Worm (Caenorhabditis elegans) whole organism, L4 larva: ENCODE measurements around the gene tdo-2.

Experiments
- D1046.2 ChIP-seq: fragments of 200-800 bp; sonication (Bioruptor generic); IDR thresholded peaks from 2 replicates; pipeline ENCODE4 v1.3.6; 2022; ENCODE audit warnings: missing genetic modification characterization, missing compliant biosample characterization
- F10B5.3 ChIP-seq: sonication (generic microtip); optimal IDR thresholded peaks from 2 replicates; lab custom pipeline; 2016; ENCODE audit warnings: mild to moderate bottlenecking, missing genetic modification characterization, missing compliant biosample characterization
- F26F4.8 ChIP-seq: fragments of 200-800 bp; sonication (Bioruptor generic); conservative IDR thresholded peaks from 2 replicates; pipeline ENCODE4 v1.3.6; 2022; ENCODE audit warnings: missing genetic modification characterization, missing compliant biosample characterization
- F44E2.7 ChIP-seq: fragments of 200-800 bp; sonication (Bioruptor generic); IDR thresholded peaks from 2 replicates; pipeline ENCODE4 v2.1.2; 2022; ENCODE audit warnings: missing genetic modification characterization, missing compliant biosample characterization
- F49E8.2 ChIP-seq: sonication (generic microtip); optimal IDR thresholded peaks from 2 replicates; lab custom pipeline; 2016; ENCODE audit warnings: missing compliant biosample characterization, mild to moderate bottlenecking, missing genetic modification characterization, borderline replicate concordance
- T20F7.1 ChIP-seq: fragments of 200-800 bp; sonication (Bioruptor generic); optimal IDR thresholded peaks from 2 replicates; lab custom pipeline; 2018; ENCODE audit warnings: mild to moderate bottlenecking, missing genetic modification characterization, missing compliant biosample characterization
- T26A8.4 ChIP-seq: fragments of 200-800 bp; sonication (Bioruptor generic); IDR thresholded peaks from 2 replicates; pipeline ENCODE4 v1.3.6; 2022; ENCODE audit warnings: missing genetic modification characterization, missing compliant biosample characterization
- ZK337.2 ChIP-seq: fragments of 200-800 bp; sonication (Bioruptor generic); IDR thresholded peaks from 2 replicates; pipeline ENCODE4 v1.3.6; 2022; ENCODE audit warnings: missing genetic modification reagents, missing genetic modification characterization, missing compliant biosample characterization
- aha-1 ChIP-seq: fragments of 150-350 bp; peaks from one replicate; lab custom pipeline; 2014; ENCODE audit warnings: missing biosample characterization, missing genetic modification characterization
- aly-2 ChIP-seq: sonication (generic microtip); optimal IDR thresholded peaks from 2 replicates; lab custom pipeline; 2018; ENCODE audit warnings: missing biosample characterization, missing genetic modification characterization
- ceh-20 ChIP-seq: fragments of 200-800 bp; sonication (Bioruptor generic); IDR thresholded peaks from 2 replicates; pipeline ENCODE4 v1.3.6; 2022; ENCODE audit warnings: missing genetic modification reagents, missing genetic modification characterization, missing compliant biosample characterization
- ceh-62 ChIP-seq: sonication (generic microtip); optimal IDR thresholded peaks from 2 replicates; lab custom pipeline; 2017; ENCODE audit warnings: missing biosample characterization, missing genetic modification characterization
- cey-2 ChIP-seq: sonication (generic microtip); optimal IDR thresholded peaks from 3 replicates; lab custom pipeline; 2017; ENCODE audit warnings: missing genetic modification characterization, mild to moderate bottlenecking, missing compliant biosample characterization, antibody characterized with exemption, borderline replicate concordance; ENCODE audit not compliant: insufficient read depth
- ctbp-1 ChIP-seq: fragments of 200-800 bp; sonication (Bioruptor generic); IDR thresholded peaks from 2 replicates; pipeline ENCODE4 v1.3.6; 2022; ENCODE audit warnings: missing genetic modification reagents, missing genetic modification characterization, missing compliant biosample characterization
- daf-12 ChIP-seq: fragments of 150-350 bp; optimal IDR thresholded peaks from 2 replicates; lab custom pipeline; 2014; ENCODE audit warnings: missing biosample characterization, missing genetic modification reagents, missing genetic modification characterization
- dpl-1 ChIP-seq: fragments of 150-350 bp; optimal IDR thresholded peaks from 2 replicates; lab custom pipeline; 2014; ENCODE audit warnings: missing biosample characterization, missing genetic modification reagents, missing genetic modification characterization
- duxl-1 ChIP-seq: sonication (generic microtip); optimal IDR thresholded peaks from 2 replicates; lab custom pipeline; 2016; ENCODE audit warnings: mild to moderate bottlenecking, missing genetic modification characterization, moderate library complexity, missing compliant biosample characterization; ENCODE audit not compliant: poor library complexity
- egl-27 ChIP-seq: sonication (generic microtip); optimal IDR thresholded peaks from 3 replicates; lab custom pipeline; 2017; ENCODE audit warnings: missing biosample characterization, missing genetic modification reagents, missing genetic modification characterization
- fkh-10 ChIP-seq: fragments of 150-350 bp; optimal IDR thresholded peaks from 2 replicates; lab custom pipeline; 2014; ENCODE audit warnings: missing biosample characterization, missing genetic modification reagents, missing genetic modification characterization
- gei-8 ChIP-seq: fragments of 200-800 bp; sonication (Bioruptor generic); optimal IDR thresholded peaks from 2 replicates; lab custom pipeline; 2018; ENCODE audit warnings: mild to moderate bottlenecking, missing genetic modification characterization, missing compliant biosample characterization
- hlh-11 ChIP-seq: fragments of 200-800 bp; sonication (Bioruptor generic); optimal IDR thresholded peaks from 2 replicates; lab custom pipeline; 2018; ENCODE audit warnings: mild to moderate bottlenecking, missing genetic modification characterization, missing compliant biosample characterization
- hmg-1.1 ChIP-seq: fragments of 200-800 bp; sonication (Bioruptor generic); IDR thresholded peaks from 2 replicates; pipeline ENCODE4 v1.3.6; 2022; ENCODE audit warnings: missing genetic modification reagents, missing genetic modification characterization, missing compliant biosample characterization
- lin-13 ChIP-seq: fragments of 150-350 bp; optimal IDR thresholded peaks from 2 replicates; lab custom pipeline; 2014; ENCODE audit warnings: missing biosample characterization, missing genetic modification reagents, missing genetic modification characterization
- lin-38 ChIP-seq: fragments of 200-800 bp; sonication (Bioruptor generic); IDR thresholded peaks from 2 replicates; pipeline ENCODE4 v1.3.6; 2022; ENCODE audit warnings: missing genetic modification reagents, missing genetic modification characterization, missing compliant biosample characterization
- lin-39 ChIP-seq: fragments of 150-350 bp; optimal IDR thresholded peaks from 2 replicates; lab custom pipeline; 2014; ENCODE audit warnings: missing biosample characterization, missing genetic modification reagents, missing genetic modification characterization
- lsy-2 ChIP-seq, 2 experiments: fragments of 150-350 bp in 1 of 2; sonication (generic microtip) in 1 of 2; optimal IDR thresholded peaks; 2 replicates each; lab custom pipeline; 2014 to 2017; ENCODE audit warnings: missing biosample characterization in 2 of 2, missing genetic modification characterization in 2 of 2
- madf-5 ChIP-seq, 2 experiments: fragments of 200-800 bp; sonication (Bioruptor generic); IDR thresholded peaks; 2 replicates each; pipeline ENCODE4 v1.3.6; 2022; ENCODE audit warnings: missing compliant biosample characterization in 2 of 2, missing genetic modification characterization in 2 of 2
- mdl-1 ChIP-seq, 2 experiments: fragments of 150-350 bp in 1 of 2; sonication (generic microtip) in 1 of 2; optimal IDR thresholded peaks; 2 replicates each; lab custom pipeline; 2014 to 2017; ENCODE audit warnings: missing biosample characterization in 2 of 2, missing genetic modification characterization in 2 of 2
- mes-2 ChIP-seq: sonication (generic microtip); optimal IDR thresholded peaks from 2 replicates; lab custom pipeline; 2016; ENCODE audit warnings: missing genotype, mild to moderate bottlenecking, missing genetic modification characterization, missing compliant biosample characterization; ENCODE audit not compliant: poor library complexity, severe bottlenecking
- nhr-111 ChIP-seq: fragments of 200-800 bp; sonication (Bioruptor generic); optimal IDR thresholded peaks from 2 replicates; lab custom pipeline; 2018; ENCODE audit warnings: mild to moderate bottlenecking, missing genetic modification characterization, missing compliant biosample characterization
- nhr-25 ChIP-seq: sonication (generic microtip); optimal IDR thresholded peaks from 2 replicates; lab custom pipeline; 2017; ENCODE audit warnings: missing genetic modification characterization, mild to moderate bottlenecking, missing compliant biosample characterization, antibody characterized with exemption, moderate library complexity, borderline replicate concordance; ENCODE audit not compliant: insufficient read depth
- nhr-42 ChIP-seq: fragments of 200-800 bp; sonication (Bioruptor generic); IDR thresholded peaks from 2 replicates; pipeline ENCODE4 v1.3.6; 2022; ENCODE audit warnings: missing genetic modification characterization, missing compliant biosample characterization
- nhr-48 ChIP-seq: sonication (generic microtip); optimal IDR thresholded peaks from 2 replicates; lab custom pipeline; 2016; ENCODE audit warnings: mild to moderate bottlenecking, missing genetic modification characterization, missing compliant biosample characterization
- nhr-6 ChIP-seq: fragments of 150-350 bp; optimal IDR thresholded peaks from 2 replicates; lab custom pipeline; 2014; ENCODE audit warnings: missing biosample characterization, missing genetic modification characterization
- pha-4 ChIP-seq, 2 experiments: fragments of 150-350 bp in 1 of 2; fragments of 200-800 bp in 1 of 2; sonication (Bioruptor generic) in 1 of 2; IDR thresholded peaks in 1 of 2; optimal IDR thresholded peaks in 1 of 2; 2 replicates each; pipeline versions ENCODE4 v1.3.6 to Lab custom; 2014 to 2022; ENCODE audit warnings: missing genetic modification characterization in 2 of 2, missing genetic modification reagents in 2 of 2, missing biosample characterization in 1 of 2, missing compliant biosample characterization in 1 of 2
- php-3 ChIP-seq: fragments of 200-800 bp; sonication (Bioruptor generic); IDR thresholded peaks from 2 replicates; pipeline ENCODE4 v1.3.6; 2022; ENCODE audit warnings: missing genetic modification reagents, missing genetic modification characterization, missing compliant biosample characterization
- pqm-1 ChIP-seq: sonication (generic microtip); optimal IDR thresholded peaks from 2 replicates; lab custom pipeline; 2017; ENCODE audit warnings: missing biosample characterization, missing genetic modification characterization
- spr-3 ChIP-seq: fragments of 200-800 bp; sonication (Bioruptor generic); optimal IDR thresholded peaks from 2 replicates; lab custom pipeline; 2018; ENCODE audit warnings: mild to moderate bottlenecking, missing genetic modification characterization, missing compliant biosample characterization
- tra-1 ChIP-seq: fragments of 200-800 bp; sonication (Bioruptor generic); IDR thresholded peaks from 2 replicates; pipeline ENCODE4 v1.3.6; 2022; ENCODE audit warnings: missing genetic modification reagents, missing genetic modification characterization, missing compliant biosample characterization
- unc-62 ChIP-seq, 3 experiments: fragments of 150-350 bp in 1 of 3; sonication (generic microtip); optimal IDR thresholded peaks in 2 of 3; peaks in 1 of 3; 1 replicate in 1 of 3; 2 replicates in 2 of 3; lab custom pipeline; 2014 to 2017; ENCODE audit warnings: missing biosample characterization in 3 of 3, missing genetic modification characterization in 3 of 3, missing genetic modification reagents in 3 of 3, missing genotype in 1 of 3
- zfp-3 ChIP-seq: fragments of 200-800 bp; sonication (Bioruptor generic); conservative IDR thresholded peaks from 2 replicates; pipeline ENCODE4 v1.3.6; 2022; ENCODE audit warnings: missing genetic modification reagents, missing genetic modification characterization, missing compliant biosample characterization
- zip-11 ChIP-seq: fragments of 200-800 bp; sonication (Bioruptor generic); IDR thresholded peaks from 2 replicates; pipeline ENCODE4 v1.3.6; 2022; ENCODE audit warnings: missing genetic modification characterization, missing compliant biosample characterization
- zip-2 ChIP-seq: fragments of 150-350 bp; optimal IDR thresholded peaks from 2 replicates; lab custom pipeline; 2014; ENCODE audit warnings: missing biosample characterization, missing genetic modification characterization
- ztf-11 ChIP-seq: fragments of 150-350 bp; optimal IDR thresholded peaks from 2 replicates; lab custom pipeline; 2014; ENCODE audit warnings: missing biosample characterization, missing genetic modification characterization
- ztf-7 ChIP-seq: fragments of 150-350 bp; optimal IDR thresholded peaks from 2 replicates; lab custom pipeline; 2014; ENCODE audit warnings: missing biosample characterization, missing genetic modification characterization

The tdo-2 gene

ce11 chrIII:5940525-5940974 lies 20.8 kb upstream of the tdo-2 start (continued):
- no peak for TF ChIP-seq nhr-25 (tag; lab: Kevin White, UChicago)
- TF ChIP-seq nhr-42 (GFP tag; lab: Robert Waterston, UW): no peak
- TF ChIP-seq F49E8.2 (tag; lab: Kevin White, UChicago): no peak
- peak; percentile 53 for TF ChIP-seq lin-38
- TF ChIP-seq unc-62 (GFP tag; optimal IDR thresholded peaks at IDR 0.05 in 1 of 2; lab: Kevin White, UChicago): peak in 1 of 2 experiments; percentile 99
- TF ChIP-seq unc-62 (tag; optimal IDR thresholded peaks at IDR 0.05; lab: Kevin White, UChicago): peak; percentile 18
- peak; percentile 92 for TF ChIP-seq hlh-11 (tag; lab: Kevin White, UChicago)
- TF ChIP-seq aha-1 (tag; lab: Kevin White, UChicago): peak; percentile 99
- TF ChIP-seq pha-4 (GFP tag; IDR thresholded peaks at IDR 0.05; lab: Robert Waterston, UW): peak; percentile 51; the same call in 1 of the 2 replicates
- peak; percentile 69 for TF ChIP-seq pha-4 (tag; optimal IDR thresholded peaks at IDR 0.05; lab: Kevin White, UChicago)
- no peak for TF ChIP-seq ztf-7 (tag; lab: Kevin White, UChicago)
- peak; percentile 34; the same call in 1 of the 2 replicates for TF ChIP-seq tra-1 (GFP tag; lab: Robert Waterston, UW)
- no peak for TF ChIP-seq spr-3 (GFP tag; lab: Kevin White, UChicago)
- no peak for TF ChIP-seq ztf-11 (tag; lab: Kevin White, UChicago)
- TF ChIP-seq lsy-2 (tag; optimal IDR thresholded peaks at IDR 0.05; lab: Kevin White, UChicago): peak; percentile 50 to 60
- no peak for TF ChIP-seq egl-27 (tag; lab: Kevin White, UChicago)
- TF ChIP-seq nhr-6 (tag; lab: Kevin White, UChicago): no peak
- TF ChIP-seq madf-5 (GFP tag; IDR thresholded peaks at IDR 0.05; lab: Robert Waterston, UW): 0 out of 4 replicates have a peak, but pooled peaks of 1 of the 2 experiments have one; percentile 11
- no peak for TF ChIP-seq nhr-111 (GFP tag; lab: Kevin White, UChicago)
- TF ChIP-seq ceh-62 (tag; lab: Kevin White, UChicago): no peak
- no peak for TF ChIP-seq ZK337.2 (GFP tag; lab: Robert Waterston, UW)
- peak; percentile 96 for TF ChIP-seq mdl-1 (tag; optimal IDR thresholded peaks at IDR 0.05; lab: Kevin White, UChicago)
- 0 out of 2 replicates have a peak, but pooled peaks have one; percentile 46 for TF ChIP-seq T26A8.4 (GFP tag; lab: Robert Waterston, UW)
- peak; percentile 71 for TF ChIP-seq ctbp-1 (GFP tag; lab: Robert Waterston, UW)
- no peak for TF ChIP-seq cey-2 (tag; lab: Kevin White, UChicago)
- TF ChIP-seq fkh-10: no peak
- 0 out of 2 replicates have a peak, but pooled peaks have one; percentile 21 for TF ChIP-seq D1046.2 (GFP tag; lab: Robert Waterston, UW)
- TF ChIP-seq, all 104 proteins: peak for 45

- no peak for TF ChIP-seq ceh-62 (tag; lab: Kevin White, UChicago)
- TF ChIP-seq zfp-3 (GFP tag; lab: Robert Waterston, UW): no peak
- TF ChIP-seq F49E8.2 (tag; lab: Kevin White, UChicago): no peak
- TF ChIP-seq lin-39 (tag; lab: Kevin White, UChicago): no peak
- no peak for TF ChIP-seq F10B5.3 (tag; lab: Kevin White, UChicago)
- TF ChIP-seq T20F7.1 (GFP tag; lab: Kevin White, UChicago): peak; percentile 12
- peak; percentile 25 for TF ChIP-seq T26A8.4 (GFP tag; lab: Robert Waterston, UW)
- TF ChIP-seq F44E2.7 (GFP tag; lab: Robert Waterston, UW): no peak
- no peak for TF ChIP-seq lin-13 (GFP tag; lab: Kevin White, UChicago)
- TF ChIP-seq ztf-7 (tag; lab: Kevin White, UChicago): peak; percentile 12
- no peak for TF ChIP-seq gei-8 (GFP tag; lab: Kevin White, UChicago)
- no peak for TF ChIP-seq zip-11 (GFP tag; lab: Robert Waterston, UW)
- no peak for TF ChIP-seq duxl-1 (tag; lab: Kevin White, UChicago)
- 0 out of 4 replicates have a peak, but pooled peaks of 1 of the 2 experiments have one; percentile 61 for TF ChIP-seq madf-5 (GFP tag; IDR thresholded peaks at IDR 0.05; lab: Robert Waterston, UW)
- TF ChIP-seq hmg-1.1 (GFP tag; lab: Robert Waterston, UW): no peak
- TF ChIP-seq ceh-20 (GFP tag; lab: Robert Waterston, UW): no peak
- TF ChIP-seq nhr-6 (tag; lab: Kevin White, UChicago): no peak
- no peak for TF ChIP-seq F26F4.8 (GFP tag; lab: Robert Waterston, UW)
- TF ChIP-seq zip-2 (tag; lab: Kevin White, UChicago): no peak
- no peak for TF ChIP-seq dpl-1 (GFP tag; lab: Kevin White, UChicago)
- TF ChIP-seq nhr-48 (tag; lab: Kevin White, UChicago): no peak
- TF ChIP-seq php-3 (GFP tag; lab: Robert Waterston, UW): no peak
- TF ChIP-seq pqm-1: no peak
- no peak for TF ChIP-seq aly-2 (tag; lab: Kevin White, UChicago)
- peak; percentile 10 for TF ChIP-seq mes-2 (tag; lab: Kevin White, UChicago)
- no peak for TF ChIP-seq daf-12
Measured at ce11 chrIII:5939453-5940296, 19.9 kb upstream of the tdo-2 start, which contains the start of gene ubq-1. Gene ubq-1, plus strand, starts transcription at chrIII:5940254.
